Fruit fly (Drosophila melanogaster) whole organism, pupa: Measurements from ENCODE around the gene Dnai2.

Experiments used
- CG4496 ChIP-seq: fragments of 200-800 bp; sonication (Bioruptor generic); IDR thresholded peaks from 3 replicates; pipeline ENCODE4 v1.3.6; 2022; ENCODE audit warnings: missing biosample characterization, missing genetic modification characterization
- gl ChIP-seq: fragments of 200-800 bp; sonication (Bioruptor generic); optimal IDR thresholded peaks from 2 replicates; lab custom pipeline; 2018; ENCODE audit warnings: missing biosample characterization, mild to moderate bottlenecking, missing genetic modification characterization

- TF ChIP-seq gl (tag; lab: Kevin White, UChicago), result no peak
- no peak for TF ChIP-seq CG4496 (GFP tag; lab: Robert Waterston, UW)
Measured at dm6 chr3L:11689832-11690602, 9.0 kb downstream of the Dnai2 start.
